Worm (Caenorhabditis elegans) whole organism, L2 larva: ENCODE data around the gene dgat-2.

Experiments used
- C34F6.9 ChIP-seq: fragments of 150-350 bp; optimal IDR thresholded peaks from 2 replicates; lab custom pipeline; 2014; ENCODE audit warnings: missing biosample characterization, missing genetic modification characterization
- F13H6.1 ChIP-seq: sonication (generic microtip); optimal IDR thresholded peaks from 2 replicates; lab custom pipeline; 2016; ENCODE audit warnings: missing genetic modification characterization, missing compliant biosample characterization
- R02D3.7 ChIP-seq: fragments of 150-350 bp; optimal IDR thresholded peaks from 2 replicates; lab custom pipeline; 2014; ENCODE audit warnings: missing biosample characterization, missing genetic modification characterization
- Y55F3AM.14 ChIP-seq: fragments of 200-800 bp; sonication (Bioruptor generic); optimal IDR thresholded peaks from 2 replicates; lab custom pipeline; 2018; ENCODE audit warnings: mild to moderate bottlenecking, missing genetic modification characterization, missing compliant biosample characterization
- ZK546.5 ChIP-seq: sonication (generic microtip); optimal IDR thresholded peaks from 2 replicates; lab custom pipeline; 2017; ENCODE audit warnings: missing biosample characterization, missing genetic modification characterization
- alr-1 ChIP-seq: fragments of 150-350 bp; optimal IDR thresholded peaks from 2 replicates; lab custom pipeline; 2014; ENCODE audit warnings: missing biosample characterization, missing genetic modification characterization
- aly-2 ChIP-seq: fragments of 150-350 bp; optimal IDR thresholded peaks from 2 replicates; lab custom pipeline; 2014; ENCODE audit warnings: missing biosample characterization, missing genetic modification characterization
- blmp-1 ChIP-seq: sonication (generic microtip); optimal IDR thresholded peaks from 2 replicates; lab custom pipeline; 2017; ENCODE audit warnings: missing genetic modification characterization, mild to moderate bottlenecking, missing compliant biosample characterization, antibody characterized with exemption, moderate library complexity; ENCODE audit not compliant: insufficient read depth
- ceh-16 ChIP-seq: fragments of 150-350 bp; optimal IDR thresholded peaks from 2 replicates; lab custom pipeline; 2014; ENCODE audit warnings: missing biosample characterization, missing genetic modification characterization
- ceh-82 ChIP-seq: fragments of 150-350 bp; optimal IDR thresholded peaks from 2 replicates; lab custom pipeline; 2014; ENCODE audit warnings: missing biosample characterization, missing genetic modification characterization
- dmd-4 ChIP-seq: sonication (generic microtip); optimal IDR thresholded peaks from 2 replicates; lab custom pipeline; 2017; ENCODE audit warnings: missing biosample characterization, missing genetic modification characterization
- elt-3 ChIP-seq: sonication (generic microtip); optimal IDR thresholded peaks from 2 replicates; lab custom pipeline; 2017; ENCODE audit warnings: missing biosample characterization, missing genetic modification characterization
- fos-1 ChIP-seq: fragments of 150-350 bp; optimal IDR thresholded peaks from 2 replicates; lab custom pipeline; 2014; ENCODE audit warnings: missing biosample characterization, missing genetic modification characterization
- gmeb-1 ChIP-seq: fragments of 150-350 bp; optimal IDR thresholded peaks from 2 replicates; lab custom pipeline; 2014; ENCODE audit warnings: missing biosample characterization, missing genetic modification characterization
- lin-13 ChIP-seq: fragments of 150-350 bp; optimal IDR thresholded peaks from 2 replicates; lab custom pipeline; 2014; ENCODE audit warnings: missing biosample characterization, missing genetic modification reagents, missing genetic modification characterization
- lsy-2 ChIP-seq, 2 experiments: fragments of 150-350 bp in 1 of 2; sonication (generic microtip) in 1 of 2; optimal IDR thresholded peaks; 2 replicates each; lab custom pipeline; 2014 to 2017; ENCODE audit warnings: missing biosample characterization in 2 of 2, missing genetic modification characterization in 2 of 2
- mbf-1 ChIP-seq: sonication (generic microtip); optimal IDR thresholded peaks from 2 replicates; lab custom pipeline; 2017; ENCODE audit warnings: missing biosample characterization, missing genetic modification characterization
- mdl-1 ChIP-seq, 2 experiments: fragments of 150-350 bp in 1 of 2; sonication (generic microtip) in 1 of 2; optimal IDR thresholded peaks; 2 replicates each; lab custom pipeline; 2017; ENCODE audit warnings: missing biosample characterization in 2 of 2, missing genetic modification characterization in 2 of 2
- nhr-10 ChIP-seq: sonication (generic microtip); optimal IDR thresholded peaks from 2 replicates; lab custom pipeline; 2017; ENCODE audit warnings: missing biosample characterization, missing genetic modification characterization
- nhr-11 ChIP-seq: fragments of 150-350 bp; optimal IDR thresholded peaks from 2 replicates; lab custom pipeline; 2014; ENCODE audit warnings: missing biosample characterization, missing genetic modification characterization
- nhr-12 ChIP-seq: fragments of 150-350 bp; optimal IDR thresholded peaks from 2 replicates; lab custom pipeline; 2014; ENCODE audit warnings: missing biosample characterization, missing genetic modification characterization
- nhr-129 ChIP-seq: fragments of 150-350 bp; optimal IDR thresholded peaks from 2 replicates; lab custom pipeline; 2014; ENCODE audit warnings: missing biosample characterization, missing genetic modification characterization
- nhr-21 ChIP-seq: fragments of 150-350 bp; optimal IDR thresholded peaks from 2 replicates; lab custom pipeline; 2014; ENCODE audit warnings: missing biosample characterization, missing genetic modification characterization
- nhr-23 ChIP-seq: fragments of 150-350 bp; optimal IDR thresholded peaks from 2 replicates; lab custom pipeline; 2014; ENCODE audit warnings: missing biosample characterization, missing genetic modification reagents, missing genetic modification characterization
- nhr-237 ChIP-seq: fragments of 150-350 bp; optimal IDR thresholded peaks from 2 replicates; lab custom pipeline; 2014; ENCODE audit warnings: missing biosample characterization, missing genetic modification characterization
- nhr-25 ChIP-seq: fragments of 150-350 bp; sonication (generic microtip); optimal IDR thresholded peaks from 3 replicates; lab custom pipeline; 2014; ENCODE audit warnings: missing biosample characterization, missing genetic modification characterization
- nhr-6 ChIP-seq: fragments of 150-350 bp; optimal IDR thresholded peaks from 2 replicates; lab custom pipeline; 2014; ENCODE audit warnings: missing biosample characterization, missing genetic modification characterization
- nhr-77 ChIP-seq: fragments of 150-350 bp; optimal IDR thresholded peaks from 2 replicates; lab custom pipeline; 2014; ENCODE audit warnings: missing biosample characterization, missing genetic modification characterization
- sem-4 ChIP-seq: fragments of 150-350 bp; optimal IDR thresholded peaks from 2 replicates; lab custom pipeline; 2014; ENCODE audit warnings: missing biosample characterization, missing genetic modification reagents, missing genetic modification characterization
- skn-1 ChIP-seq: sonication (generic microtip); optimal IDR thresholded peaks from 2 replicates; lab custom pipeline; 2017; ENCODE audit warnings: missing biosample characterization, missing genetic modification characterization
- sma-3 ChIP-seq: sonication (generic microtip); optimal IDR thresholded peaks from 2 replicates; lab custom pipeline; 2016; ENCODE audit warnings: missing genetic modification reagents, missing genetic modification characterization, missing compliant biosample characterization
- sma-9 ChIP-seq, 2 experiments: fragments of 150-350 bp in 1 of 2; sonication (generic microtip) in 1 of 2; optimal IDR thresholded peaks; 2 replicates each; lab custom pipeline; 2014 to 2016; ENCODE audit warnings: missing genetic modification characterization in 2 of 2, mild to moderate bottlenecking in 1 of 2, missing biosample characterization in 1 of 2, missing compliant biosample characterization in 1 of 2, missing genetic modification reagents in 1 of 2, moderate library complexity in 1 of 2
- snpc-4 ChIP-seq: fragments of 150-350 bp; optimal IDR thresholded peaks from 2 replicates; lab custom pipeline; 2014; ENCODE audit warnings: missing biosample characterization, missing genetic modification characterization
- unc-55 ChIP-seq: fragments of 150-350 bp; sonication (generic microtip); optimal IDR thresholded peaks from 3 replicates; lab custom pipeline; 2014; ENCODE audit warnings: missing biosample characterization, missing genetic modification reagents, missing genetic modification characterization
- unc-62 ChIP-seq: fragments of 150-350 bp; optimal IDR thresholded peaks from 2 replicates; lab custom pipeline; 2014; ENCODE audit warnings: missing biosample characterization, missing genetic modification reagents, missing genetic modification characterization
- zag-1 ChIP-seq: fragments of 150-350 bp; optimal IDR thresholded peaks from 2 replicates; lab custom pipeline; 2014; ENCODE audit warnings: missing biosample characterization, missing genetic modification characterization
- ztf-1 ChIP-seq: fragments of 200-800 bp; sonication (Bioruptor generic); conservative IDR thresholded peaks from 2 replicates; pipeline ENCODE4 v1.3.6; 2022; ENCODE audit warnings: missing genetic modification characterization, missing compliant biosample characterization
- ztf-4 ChIP-seq: fragments of 150-350 bp; optimal IDR thresholded peaks from 2 replicates; lab custom pipeline; 2014; ENCODE audit warnings: missing biosample characterization, missing genetic modification characterization

Gene dgat-2

ce11 chrV:17624906-17625305 is 35.2 kb upstream of the dgat-2 start, which contains the start of gene F57G4.11:
TSS of gene F57G4.11 (plus strand) at chrV:17625206.
- TF ChIP-seq ceh-82 (tag; lab: Kevin White, UChicago) = no peak
- TF ChIP-seq alr-1 (tag; lab: Kevin White, UChicago) = no peak
- no peak for TF ChIP-seq nhr-12
- TF ChIP-seq fos-1 (tag; lab: Kevin White, UChicago) = no peak
- no peak for TF ChIP-seq Y55F3AM.14
- no peak for TF ChIP-seq elt-3 (tag; lab: Kevin White, UChicago)
- no peak for TF ChIP-seq R02D3.7 (tag; lab: Kevin White, UChicago)
- no peak for TF ChIP-seq nhr-23
- TF ChIP-seq C34F6.9 (tag; lab: Kevin White, UChicago) = no peak

ce11 chrV:17628566-17628965 is 31.5 kb upstream of the dgat-2 start, which contains the start of gene F57G4.10:
TSS of gene F57G4.10 (plus strand) at chrV:17628866.
- no peak for TF ChIP-seq mbf-1
- no peak for TF ChIP-seq gmeb-1 (tag; lab: Kevin White, UChicago)

ce11 chrV:17650427-17650826 is 9.7 kb upstream of the dgat-2 start, which contains the start of gene fbxa-192:
TSS of gene fbxa-192 (minus strand) at chrV:17650527.
- no peak for TF ChIP-seq ceh-82 (tag; lab: Kevin White, UChicago)
- TF ChIP-seq nhr-10 (tag; lab: Kevin White, UChicago) = no peak
- TF ChIP-seq sma-9 (GFP tag; optimal IDR thresholded peaks at IDR 0.05; lab: Kevin White, UChicago) = no peak
- TF ChIP-seq sma-9 (tag; optimal IDR thresholded peaks at IDR 0.05; lab: Kevin White, UChicago) = no peak
- TF ChIP-seq skn-1 (tag; lab: Kevin White, UChicago) = no peak
- no peak for TF ChIP-seq unc-62 (GFP tag; lab: Kevin White, UChicago)
- TF ChIP-seq ZK546.5 (tag; lab: Kevin White, UChicago) = no peak
- no peak for TF ChIP-seq dmd-4
- no peak for TF ChIP-seq nhr-25 (tag; lab: Kevin White, UChicago)
- TF ChIP-seq mdl-1 (tag; optimal IDR thresholded peaks at IDR 0.05; lab: Kevin White, UChicago) = no peak
- no peak for TF ChIP-seq nhr-77 (tag; lab: Kevin White, UChicago)
- no peak for TF ChIP-seq unc-55 (GFP tag; lab: Kevin White, UChicago)
- no peak for TF ChIP-seq nhr-129 (tag; lab: Kevin White, UChicago)
- no peak for TF ChIP-seq C34F6.9 (tag; lab: Kevin White, UChicago)
- TF ChIP-seq alr-1 (tag; lab: Kevin White, UChicago) = no peak
- TF ChIP-seq nhr-11 = no peak
- TF ChIP-seq, all 48 proteins: peak for 0

ce11 chrV:17655205-17655604 is 4.9 kb upstream of the dgat-2 start:
- no peak for TF ChIP-seq blmp-1
- no peak for TF ChIP-seq alr-1 (tag; lab: Kevin White, UChicago)
- no peak for TF ChIP-seq sma-9 (GFP tag; optimal IDR thresholded peaks at IDR 0.05; lab: Kevin White, UChicago)
- TF ChIP-seq sma-9 (tag; optimal IDR thresholded peaks at IDR 0.05; lab: Kevin White, UChicago) = no peak
- no peak for TF ChIP-seq mdl-1 (tag; optimal IDR thresholded peaks at IDR 0.05; lab: Kevin White, UChicago)
- no peak for TF ChIP-seq F13H6.1
- TF ChIP-seq dmd-4 = no peak
- no peak for TF ChIP-seq ceh-16
- no peak for TF ChIP-seq nhr-6 (tag; lab: Kevin White, UChicago)
- TF ChIP-seq aly-2 (tag; lab: Kevin White, UChicago) = no peak
- TF ChIP-seq sem-4 = no peak
- TF ChIP-seq ztf-4 = no peak
- no peak for TF ChIP-seq nhr-21 (tag; lab: Kevin White, UChicago)
- no peak for TF ChIP-seq zag-1 (tag; lab: Kevin White, UChicago)
- TF ChIP-seq ztf-1 (GFP tag; lab: Robert Waterston, UW) = no peak
- no peak for TF ChIP-seq fos-1 (tag; lab: Kevin White, UChicago)
- no peak for TF ChIP-seq nhr-12
- TF ChIP-seq sma-3 (GFP tag; lab: Kevin White, UChicago) = no peak
- TF ChIP-seq nhr-11 = no peak
- no peak for TF ChIP-seq snpc-4 (tag; lab: Kevin White, UChicago)

- TF ChIP-seq R02D3.7 (tag; lab: Kevin White, UChicago) (no peak), nhr-237 (tag; lab: Kevin White, UChicago) (no peak), lin-13 (GFP tag; lab: Kevin White, UChicago) (no peak), ztf-4 (no peak), nhr-6 (tag; lab: Kevin White, UChicago) (no peak), mdl-1 (tag; optimal IDR thresholded peaks at IDR 0.05; lab: Kevin White, UChicago) (no peak), sma-3 (GFP tag; lab: Kevin White, UChicago) (no peak), ztf-1 (GFP tag; lab: Robert Waterston, UW) (no peak), lsy-2 (tag; optimal IDR thresholded peaks at IDR 0.05; lab: Kevin White, UChicago) (no peak), C34F6.9 (tag; lab: Kevin White, UChicago) (no peak), zag-1 (tag; lab: Kevin White, UChicago) (no peak)
Measured at ce11 chrV:17658824-17659223, 1.3 kb upstream of the dgat-2 start.
